Fruit fly (Drosophila melanogaster): ENCODE data around the gene CG15564.

Gene CG15564

dm6 chr3R:31262298-31262697, 27.1 kb upstream of the CG15564 start, which contains the start of gene CAH5:
TSS of gene CAH5 (plus strand) at chr3R:31262598.
- TF ChIP-seq CG18011 (GFP tag; optimal IDR thresholded peaks at IDR 0.05) (no peak), CG7556 (GFP tag; optimal IDR thresholded peaks at IDR 0.05) (no peak), sug (tag; optimal IDR thresholded peaks at IDR 0.05) (no peak), Bteb2 (GFP tag; optimal IDR thresholded peaks at IDR 0.05) (no peak), Bgb (GFP tag; IDR thresholded peaks at IDR 0.05; ENCODE audit: partially characterized antibody) (no peak), HmgZ (tag; optimal IDR thresholded peaks at IDR 0.05) (no peak), Usf (GFP tag; optimal IDR thresholded peaks at IDR 0.05) (no peak), B-H2 (GFP tag; optimal IDR thresholded peaks at IDR 0.05) (no peak), CG9817 (tag; optimal IDR thresholded peaks at IDR 0.05) (no peak), Hey (tag; optimal IDR thresholded peaks at IDR 0.05) (no peak), CG34376 (GFP tag; optimal IDR thresholded peaks at IDR 0.05) (no peak)

- TF ChIP-seq Bteb2 (GFP tag; optimal IDR thresholded peaks at IDR 0.05) (no peak), CG9215 (GFP tag; IDR thresholded peaks at IDR 0.05) (no peak), tin (GFP tag; optimal IDR thresholded peaks at IDR 0.05) (no peak), ab (GFP tag; optimal IDR thresholded peaks at IDR 0.05) (no peak)
Measured at dm6 chr3R:31259947-31260346, 24.8 kb upstream of the CG15564 start, which contains the start of gene CAH16. TSS of gene CAH16 (plus strand) at chr3R:31260247.

- TF ChIP-seq corto (GFP tag; optimal IDR thresholded peaks at IDR 0.05): no peak
- TF ChIP-seq Ets65A (GFP tag): peak; percentile 71
- TF ChIP-seq Med (GFP tag): peak; percentile 59
- TF ChIP-seq sens (GFP tag): peak; percentile 22
- TF ChIP-seq exex (tag; optimal IDR thresholded peaks at IDR 0.05): peak; percentile 21
- TF ChIP-seq CG6854 (GFP tag; optimal IDR thresholded peaks at IDR 0.05): no peak
- no peak for TF ChIP-seq Lhr (GFP tag; optimal IDR thresholded peaks at IDR 0.05)
- no peak for TF ChIP-seq nerfin-2 (GFP tag; IDR thresholded peaks at IDR 0.05; ENCODE audit: partially characterized antibody)
Measured at dm6 chr3R:31257299-31257698, 22.1 kb upstream of the CG15564 start, which contains the start of gene CAH6. TSS of gene CAH6 (plus strand) at chr3R:31257599.

DNA sequence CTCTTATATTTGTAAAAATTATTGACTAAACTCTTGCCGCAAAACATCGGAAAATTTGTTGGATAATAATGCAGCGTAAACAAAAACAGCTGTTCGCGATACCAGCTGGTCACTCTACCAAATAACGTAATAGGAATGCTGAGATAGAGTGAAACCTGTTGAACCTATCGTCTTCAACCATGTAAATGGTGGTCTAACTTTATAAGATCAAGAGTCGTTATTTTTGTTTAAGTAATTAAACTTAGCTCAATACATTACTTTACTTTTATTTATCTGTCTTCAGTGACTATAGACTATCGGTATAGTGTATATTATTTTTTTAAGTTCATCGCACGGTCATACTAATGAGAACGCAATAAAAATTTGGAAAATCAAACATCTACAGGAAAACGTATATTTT, 19.6 kb upstream of the CG15564 start, which contains the start of the genes CG1750 and spn-F:
TSS of gene CG1750 (minus strand) at position 93 of the 400 bp plus-strand sequence.
TSS of gene spn-F (plus strand) at position 320 of the 400 bp plus-strand sequence.
- TF ChIP-seq YL-1 (GFP tag; optimal IDR thresholded peaks at IDR 0.05) (peak; percentile 43), CG15011 (GFP tag; optimal IDR thresholded peaks at IDR 0.05) (no peak), CG12769 (tag; optimal IDR thresholded peaks at IDR 0.05) (no peak), Abd-B (GFP tag; optimal IDR thresholded peaks at IDR 0.05) (peak; percentile 33), Hmr (GFP tag; optimal IDR thresholded peaks at IDR 0.05) (no peak), gro (GFP tag; optimal IDR thresholded peaks at IDR 0.05) (peak; percentile 5), stwl (tag; optimal IDR thresholded peaks at IDR 0.05) (peak; percentile 64), CG3281 (GFP tag; optimal IDR thresholded peaks at IDR 0.05) (no peak), BtbVII (GFP tag; optimal IDR thresholded peaks at IDR 0.05) (no peak), chinmo (GFP tag; IDR thresholded peaks at IDR 0.05; ENCODE audit: partially characterized antibody) (0 out of 4 replicates have a peak, but pooled peaks have one; percentile 60), CG16813 (GFP tag; IDR thresholded peaks at IDR 0.05; ENCODE audit: partially characterized antibody) (peak; percentile 59), CG15514 (GFP tag; optimal IDR thresholded peaks at IDR 0.05) (peak; percentile 23), Bteb2 (GFP tag; optimal IDR thresholded peaks at IDR 0.05) (no peak), chif (GFP tag; optimal IDR thresholded peaks at IDR 0.05) (no peak), Dll (GFP tag; IDR thresholded peaks at IDR 0.05; ENCODE audit: partially characterized antibody) (peak; percentile 89), lola (GFP tag; optimal IDR thresholded peaks at IDR 0.05) (peak in 1 of 3 experiments; percentile 1), Dp (GFP tag; optimal IDR thresholded peaks at IDR 0.05) (peak; percentile 14), Med (GFP tag) (peak; percentile 58), Hr78 (GFP tag; optimal IDR thresholded peaks at IDR 0.05) (peak in 1 of 2 experiments; percentile 0), CG6272 (GFP tag; IDR thresholded peaks at IDR 0.05) (no peak), trem (tag; optimal IDR thresholded peaks at IDR 0.05) (peak; percentile 62), Bgb (GFP tag; IDR thresholded peaks at IDR 0.05; ENCODE audit: partially characterized antibody) (peak; percentile 56), CG13424 (tag; optimal IDR thresholded peaks at IDR 0.05) (peak; percentile 20), vfl (GFP tag; optimal IDR thresholded peaks at IDR 0.05) (no peak), CG11085 (GFP tag; IDR thresholded peaks at IDR 0.05) (no peak)

Measured in whole organism, embryonic.